Worm (Caenorhabditis elegans) whole organism, L4/young adult: ENCODE results near the gene tsp-2.

Experiments
- W03F9.2 ChIP-seq: fragments of 150-350 bp; optimal IDR thresholded peaks from 2 replicates; lab custom pipeline; 2014; ENCODE audit warnings: missing biosample characterization, missing genetic modification characterization
- dao-5 ChIP-seq: sonication (generic microtip); optimal IDR thresholded peaks from 2 replicates; lab custom pipeline; 2016; ENCODE audit warnings: missing genotype, missing genetic modification characterization, moderate library complexity, missing compliant biosample characterization
- him-1 ChIP-seq: sonication (generic microtip); optimal IDR thresholded peaks from 2 replicates; lab custom pipeline; 2016; ENCODE audit warnings: missing genotype, missing genetic modification reagents, missing genetic modification characterization, missing compliant biosample characterization

tsp-2 gene

ce11 chrIII:8258045-8258444, 20.3 kb upstream of the tsp-2 start, which contains the start of gene ncr-2:
ncr-2 (plus strand) TSS chrIII:8258345.
- TF ChIP-seq him-1 (tag; lab: Kevin White, UChicago) (no peak), W03F9.2 (tag; lab: Kevin White, UChicago) (no peak), dao-5 (tag; lab: Kevin White, UChicago) (no peak)

ce11 chrIII:8254938-8255337, 17.2 kb upstream of the tsp-2 start, which contains the start of gene F09G8.5:
F09G8.5 (plus strand) TSS chrIII:8254975.
- TF ChIP-seq him-1 (tag; lab: Kevin White, UChicago) (no peak), W03F9.2 (tag; lab: Kevin White, UChicago) (no peak), dao-5 (tag; lab: Kevin White, UChicago) (no peak)

ce11 chrIII:8250007-8250683, 12.4 kb upstream of the tsp-2 start, which contains the start of gene knl-1:
knl-1 (plus strand) TSS chrIII:8250632.
- no peak for TF ChIP-seq dao-5 (tag; lab: Kevin White, UChicago)
- TF ChIP-seq W03F9.2 (tag; lab: Kevin White, UChicago), result peak; percentile 50

- TF ChIP-seq him-1 (tag; lab: Kevin White, UChicago), result no peak
Observed at ce11 chrIII:8249381-8249780, 11.6 kb upstream of the tsp-2 start, which contains the start of the genes C02F5.10 and C02F5.2. C02F5.10 (minus strand) TSS chrIII:8249481. C02F5.2 (plus strand) TSS chrIII:8249619.

ce11 chrIII:8247051-8247450, 9.3 kb upstream of the tsp-2 start, which contains the start of gene C02F5.13:
C02F5.13 (plus strand) TSS chrIII:8247351.
- no peak for TF ChIP-seq him-1 (tag; lab: Kevin White, UChicago)
- no peak for TF ChIP-seq dao-5 (tag; lab: Kevin White, UChicago)
- TF ChIP-seq W03F9.2 (tag; lab: Kevin White, UChicago), result no peak

ce11 chrIII:8245591-8245990, 7.9 kb upstream of the tsp-2 start, which contains the start of gene C02F5.3:
C02F5.3 (plus strand) TSS chrIII:8245891.
- no peak for TF ChIP-seq W03F9.2 (tag; lab: Kevin White, UChicago)

ce11 chrIII:8244052-8244451, 6.3 kb upstream of the tsp-2 start, which contains the start of the genes pbs-6 and cids-1:
pbs-6 (minus strand) TSS chrIII:8244092.
cids-1 (plus strand) TSS chrIII:8244445.
- TF ChIP-seq W03F9.2 (tag; lab: Kevin White, UChicago) (no peak), him-1 (tag; lab: Kevin White, UChicago) (no peak), dao-5 (tag; lab: Kevin White, UChicago) (no peak)

- TF ChIP-seq him-1 (tag; lab: Kevin White, UChicago) (no peak), dao-5 (tag; lab: Kevin White, UChicago) (no peak), W03F9.2 (tag; lab: Kevin White, UChicago) (no peak)
Observed at ce11 chrIII:8242809-8243208, 5.1 kb upstream of the tsp-2 start, which contains the start of gene C02F5.12. C02F5.12 (minus strand) TSS chrIII:8243029.

ce11 chrIII:8240948-8241347, 3.2 kb upstream of the tsp-2 start:
- TF ChIP-seq dao-5 (tag; lab: Kevin White, UChicago), result no peak
- TF ChIP-seq him-1 (tag; lab: Kevin White, UChicago), result no peak
- no peak for TF ChIP-seq W03F9.2 (tag; lab: Kevin White, UChicago)

ce11 chrIII:8240247-8240646, 2.5 kb upstream of the tsp-2 start:
- no peak for TF ChIP-seq him-1 (tag; lab: Kevin White, UChicago)
- TF ChIP-seq W03F9.2 (tag; lab: Kevin White, UChicago), result no peak
- TF ChIP-seq dao-5 (tag; lab: Kevin White, UChicago), result no peak

ce11 chrIII:8239325-8239724, 1.6 kb upstream of the tsp-2 start, which contains the start of gene tsp-1:
tsp-1 (minus strand) TSS chrIII:8239423.
- TF ChIP-seq dao-5 (tag; lab: Kevin White, UChicago) (no peak), W03F9.2 (tag; lab: Kevin White, UChicago) (no peak), him-1 (tag; lab: Kevin White, UChicago) (no peak)

ce11 chrIII:8235880-8236279, 1.9 kb downstream of the tsp-2 start, which contains the start of gene C02F5.5:
C02F5.5 (plus strand) TSS chrIII:8236180.
- no peak for TF ChIP-seq W03F9.2 (tag; lab: Kevin White, UChicago)
- no peak for TF ChIP-seq dao-5 (tag; lab: Kevin White, UChicago)
- no peak for TF ChIP-seq him-1 (tag; lab: Kevin White, UChicago)

ce11 chrIII:8235358-8235757, 2.4 kb downstream of the tsp-2 start, which contains the start of gene C02F5.14:
C02F5.14 (minus strand) TSS chrIII:8235514.
- TF ChIP-seq W03F9.2 (tag; lab: Kevin White, UChicago) (no peak), dao-5 (tag; lab: Kevin White, UChicago) (no peak), him-1 (tag; lab: Kevin White, UChicago) (no peak)

- TF ChIP-seq W03F9.2 (tag; lab: Kevin White, UChicago), result no peak
- TF ChIP-seq him-1 (tag; lab: Kevin White, UChicago), result no peak
- TF ChIP-seq dao-5 (tag; lab: Kevin White, UChicago), result no peak
Observed at ce11 chrIII:8232634-8233033, 5.1 kb downstream of the tsp-2 start, which contains the start of gene henn-1. henn-1 (plus strand) TSS chrIII:8232651.
